Worm (Caenorhabditis elegans): ENCODE data around the gene tag-275.

The tag-275 gene

ce11 chrX:6177944-6178566 lies 27.7 kb upstream of the tag-275 start, which contains the start of the genes T25B2.4 and T13C5.3:
T25B2.4 (plus strand) TSS chrX:6178244.
T13C5.3 (plus strand) TSS chrX:6178516.
- no peak for TF ChIP-seq lsy-2 (tag; optimal IDR thresholded peaks at IDR 0.05)
- TF ChIP-seq lin-39 (tag; optimal IDR thresholded peaks at IDR 0.05) = no peak
- no peak for TF ChIP-seq nhr-47 (tag; optimal IDR thresholded peaks at IDR 0.05)
- no peak for TF ChIP-seq aly-2 (tag; optimal IDR thresholded peaks at IDR 0.05)
- no peak for TF ChIP-seq ceh-88 (GFP tag; IDR thresholded peaks at IDR 0.05)
- no peak for TF ChIP-seq zip-4 (GFP tag; optimal IDR thresholded peaks at IDR 0.05)
- TF ChIP-seq elt-3 (tag; optimal IDR thresholded peaks at IDR 0.05) = no peak
- no peak for TF ChIP-seq sox-4 (tag; optimal IDR thresholded peaks at IDR 0.05)
- no peak for TF ChIP-seq dpl-1 (GFP tag; optimal IDR thresholded peaks at IDR 0.05)
- no peak for TF ChIP-seq fkh-4 (tag; optimal IDR thresholded peaks at IDR 0.05; ENCODE audit: borderline replicate concordance)
- TF ChIP-seq blmp-1 (tag; optimal IDR thresholded peaks at IDR 0.05) = no peak
- TF ChIP-seq ceh-82 (tag; optimal IDR thresholded peaks at IDR 0.05) = no peak
- TF ChIP-seq elt-2 (tag; optimal IDR thresholded peaks at IDR 0.05) = no peak
- TF ChIP-seq ztf-4 (tag; optimal IDR thresholded peaks at IDR 0.05) = no peak
- no peak for TF ChIP-seq mep-1 (tag; optimal IDR thresholded peaks at IDR 0.05)
- no peak for TF ChIP-seq zag-1 (tag; optimal IDR thresholded peaks at IDR 0.05)
- no peak for TF ChIP-seq mef-2 (tag; optimal IDR thresholded peaks at IDR 0.05)
- no peak for TF ChIP-seq efl-1 (optimal IDR thresholded peaks at IDR 0.05)
- no peak for TF ChIP-seq efl-1 (GFP tag; optimal IDR thresholded peaks at IDR 0.05 in 1 of 2)
- no peak for TF ChIP-seq pax-3 (tag; optimal IDR thresholded peaks at IDR 0.05)
- no peak for TF ChIP-seq sptf-1 (tag; optimal IDR thresholded peaks at IDR 0.05)

- TF ChIP-seq efl-1 (optimal IDR thresholded peaks at IDR 0.05) (no peak), efl-1 (GFP tag; optimal IDR thresholded peaks at IDR 0.05 in 1 of 2) (no peak), hpl-2 (GFP tag; optimal IDR thresholded peaks at IDR 0.05) (no peak), mep-1 (tag; optimal IDR thresholded peaks at IDR 0.05) (no peak), isw-1 (GFP tag; IDR thresholded peaks at IDR 0.05) (no peak), ceh-88 (GFP tag; IDR thresholded peaks at IDR 0.05) (no peak), Y116A8C.19 (tag; optimal IDR thresholded peaks at IDR 0.05; ENCODE audit: borderline replicate concordance) (no peak), ets-5 (GFP tag; IDR thresholded peaks at IDR 0.05) (no peak), pag-3 (tag; optimal IDR thresholded peaks at IDR 0.05; ENCODE audit: borderline replicate concordance, insufficient read depth) (no peak), snu-23 (GFP tag; optimal IDR thresholded peaks at IDR 0.05) (no peak), rnt-1 (tag; optimal IDR thresholded peaks at IDR 0.05) (no peak), lin-35 (GFP tag; optimal IDR thresholded peaks at IDR 0.05) (no peak), unc-86 (tag; optimal IDR thresholded peaks at IDR 0.05) (no peak), nhr-90 (tag; optimal IDR thresholded peaks at IDR 0.05; ENCODE audit: poor library complexity) (no peak), ceh-82 (tag; optimal IDR thresholded peaks at IDR 0.05) (no peak), sup-37 (GFP tag; optimal IDR thresholded peaks at IDR 0.05) (no peak), nhr-19 (GFP tag; conservative IDR thresholded peaks at IDR 0.05) (no peak), lin-13 (GFP tag; optimal IDR thresholded peaks at IDR 0.05) (no peak)
These were observed 25.5 kb upstream of the tag-275 start, which contains the start of gene T25B2.3 for ce11 chrX:6175829-6176228. T25B2.3 (plus strand) TSS chrX:6176129.

DNA sequence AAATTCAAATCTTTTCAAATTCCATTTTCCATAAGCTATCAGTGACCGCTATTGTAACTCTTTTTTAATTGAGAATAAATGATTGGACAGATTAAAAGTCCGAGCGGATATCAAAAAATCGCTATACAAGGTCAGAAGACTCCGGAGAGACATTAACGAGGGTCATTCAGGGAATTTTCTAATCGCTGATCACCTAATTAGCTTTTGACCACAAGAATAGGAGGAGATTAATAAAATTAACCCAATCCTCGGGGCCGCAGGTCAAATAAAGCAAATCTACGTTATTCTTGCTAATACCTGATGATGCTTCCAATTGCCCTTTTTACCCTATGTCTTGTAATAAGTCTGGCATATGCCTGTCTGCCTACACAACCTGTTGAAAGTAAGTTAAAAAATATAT lies 23.3 kb upstream of the tag-275 start, which contains the start of gene T25B2.1:
TSS of gene T25B2.1 (plus strand) at position 301 of the 400 bp plus-strand sequence.
- no peak for TF ChIP-seq ces-1 (GFP tag; optimal IDR thresholded peaks at IDR 0.05)
- no peak for TF ChIP-seq fkh-10 (GFP tag; optimal IDR thresholded peaks at IDR 0.05)
- no peak for TF ChIP-seq ceh-82 (tag; optimal IDR thresholded peaks at IDR 0.05)
- TF ChIP-seq snu-23 (GFP tag; optimal IDR thresholded peaks at IDR 0.05) = no peak
- TF ChIP-seq lin-35 (GFP tag; optimal IDR thresholded peaks at IDR 0.05) = no peak
- no peak for TF ChIP-seq jun-1 (tag; optimal IDR thresholded peaks at IDR 0.05)
